Worm (Caenorhabditis elegans): ENCODE results near the gene Y57A10A.5.

ce11 chrII:12169487-12170128 is 15.3 kb downstream of the Y57A10A.5 start:
- TF ChIP-seq dao-5 (tag; optimal IDR thresholded peaks at IDR 0.05): no peak
- no peak for TF ChIP-seq him-1 (tag; optimal IDR thresholded peaks at IDR 0.05)

All from whole organism, L4/young adult.